Worm (Caenorhabditis elegans) whole organism, mixed stage, embryonic: ENCODE measurements around the gene exc-1.

Experiments used
- M03D4.4 ChIP-seq: sonication (generic microtip); optimal IDR thresholded peaks from 2 replicates; lab custom pipeline; 2017; ENCODE audit warnings: mild to moderate bottlenecking, missing genetic modification characterization, missing compliant biosample characterization
- drap-1 ChIP-seq: fragments of 200-800 bp; sonication (Bioruptor generic); optimal IDR thresholded peaks from 3 replicates; lab custom pipeline; 2018; ENCODE audit warnings: mild to moderate bottlenecking, missing genetic modification characterization, missing compliant biosample characterization
- elt-1 ChIP-seq: sonication (generic microtip); optimal IDR thresholded peaks from 2 replicates; lab custom pipeline; 2017; ENCODE audit warnings: missing genetic modification characterization, mild to moderate bottlenecking, missing compliant biosample characterization, antibody characterized with exemption, moderate library complexity, borderline replicate concordance; ENCODE audit not compliant: insufficient read depth
- hlh-1 ChIP-seq: fragments of 150-350 bp; optimal IDR thresholded peaks from 2 replicates; lab custom pipeline; 2014; ENCODE audit warnings: missing biosample characterization, missing genetic modification reagents, missing genetic modification characterization
- lin-13 ChIP-seq: fragments of 150-350 bp; optimal IDR thresholded peaks from 2 replicates; lab custom pipeline; 2014; ENCODE audit warnings: missing biosample characterization, missing genetic modification characterization
- lin-32 ChIP-seq: fragments of 200-800 bp; sonication (Bioruptor generic); optimal IDR thresholded peaks from 2 replicates; lab custom pipeline; 2018; ENCODE audit warnings: mild to moderate bottlenecking, missing genetic modification characterization, missing compliant biosample characterization
- nhr-12 ChIP-seq: fragments of 150-350 bp; optimal IDR thresholded peaks from 2 replicates; lab custom pipeline; 2014; ENCODE audit warnings: missing biosample characterization, missing genetic modification characterization
- nhr-28 ChIP-seq: fragments of 150-350 bp; optimal IDR thresholded peaks from 2 replicates; lab custom pipeline; 2014; ENCODE audit warnings: missing biosample characterization, missing genetic modification characterization
- pha-4 ChIP-seq: fragments of 150-350 bp; optimal IDR thresholded peaks from 2 replicates; lab custom pipeline; 2018; ENCODE audit warnings: missing biosample characterization, missing genetic modification reagents, missing genetic modification characterization
- snpc-4 ChIP-seq: fragments of 150-350 bp; optimal IDR thresholded peaks from 2 replicates; lab custom pipeline; 2014; ENCODE audit warnings: missing biosample characterization, missing genetic modification characterization
- unc-39 ChIP-seq: fragments of 150-350 bp; optimal IDR thresholded peaks from 2 replicates; lab custom pipeline; 2014; ENCODE audit warnings: missing biosample characterization, missing genetic modification characterization
- ztf-11 ChIP-seq: fragments of 150-350 bp; optimal IDR thresholded peaks from 2 replicates; lab custom pipeline; 2014; ENCODE audit warnings: missing biosample characterization, missing genetic modification characterization

ce11 chrX:15491110-15491509, 13.9 kb upstream of the exc-1 start:
- TF ChIP-seq unc-39, result no peak
- no peak for TF ChIP-seq snpc-4 (tag; lab: Kevin White, UChicago)
- no peak for TF ChIP-seq M03D4.4 (tag; lab: Kevin White, UChicago)
- no peak for TF ChIP-seq lin-32
- TF ChIP-seq lin-13 (tag; lab: Kevin White, UChicago), result no peak
- TF ChIP-seq pha-4 (tag; lab: Kevin White, UChicago), result no peak
- TF ChIP-seq hlh-1 (tag; lab: Kevin White, UChicago), result no peak
- TF ChIP-seq ztf-11 (tag; lab: Kevin White, UChicago), result no peak
- TF ChIP-seq drap-1 (GFP tag; lab: Kevin White, UChicago), result no peak
- no peak for TF ChIP-seq nhr-28 (tag; lab: Kevin White, UChicago)
- TF ChIP-seq nhr-12, result no peak
- TF ChIP-seq elt-1 (tag; lab: Kevin White, UChicago), result no peak
